Fruit fly (Drosophila melanogaster) whole organism, embryonic: ENCODE results near the gene Muc18B.

Experiments used
- Bgb ChIP-seq: fragments of 200-800 bp; sonication (Bioruptor generic); IDR thresholded peaks from 2 replicates; pipeline ENCODE4 v1.3.6; 2022; ENCODE audit warnings: missing biosample characterization, missing genetic modification characterization; ENCODE audit not compliant: partially characterized antibody
- CG12236 ChIP-seq: fragments of 200-800 bp; sonication (Bioruptor generic); optimal IDR thresholded peaks from 2 replicates; lab custom pipeline; 2016; ENCODE audit warnings: missing biosample characterization, missing genetic modification characterization
- CG13287 ChIP-seq: fragments of 200-800 bp; sonication (Bioruptor generic); IDR thresholded peaks from 2 replicates; pipeline ENCODE4 v1.3.6; 2022; ENCODE audit warnings: missing biosample characterization, missing genetic modification characterization; ENCODE audit not compliant: partially characterized antibody
- CG14014 ChIP-seq: fragments of 200-800 bp; sonication (Bioruptor generic); IDR thresholded peaks from 2 replicates; pipeline ENCODE4 v1.3.6; 2022; ENCODE audit warnings: missing biosample characterization, missing genetic modification characterization
- CG1603 ChIP-seq: fragments of 200-800 bp; sonication (Bioruptor generic); optimal IDR thresholded peaks from 2 replicates; lab custom pipeline; 2019; ENCODE audit warnings: missing biosample characterization, mild to moderate bottlenecking, missing genetic modification characterization, moderate library complexity
- CG17328 ChIP-seq: fragments of 200-800 bp; sonication (Bioruptor generic); IDR thresholded peaks from 2 replicates; pipeline ENCODE4 v1.3.6; 2022; ENCODE audit warnings: missing biosample characterization, missing genetic modification characterization
- CG18011 ChIP-seq: fragments of 200-800 bp; sonication (Bioruptor generic); optimal IDR thresholded peaks from 2 replicates; lab custom pipeline; 2017; ENCODE audit warnings: missing biosample characterization, missing genetic modification characterization, mild to moderate bottlenecking, moderate library complexity, missing genotype
- CG30020 ChIP-seq: fragments of 200-800 bp; optimal IDR thresholded peaks from 2 replicates; lab custom pipeline; 2019; ENCODE audit warnings: missing biosample characterization, mild to moderate bottlenecking, missing genetic modification characterization, moderate library complexity
- CG3163 ChIP-seq: fragments of 200-800 bp; sonication (Bioruptor generic); optimal IDR thresholded peaks from 3 replicates; lab custom pipeline; 2016; ENCODE audit warnings: missing biosample characterization, missing genetic modification characterization
- CG34224 ChIP-seq: fragments of 200-800 bp; sonication (Bioruptor generic); IDR thresholded peaks from 3 replicates; pipeline ENCODE4 v1.3.6; 2022; ENCODE audit warnings: missing biosample characterization, missing genetic modification characterization; ENCODE audit not compliant: partially characterized antibody
- CG34376 ChIP-seq: fragments of 200-800 bp; sonication (Bioruptor generic); optimal IDR thresholded peaks from 2 replicates; lab custom pipeline; 2018; ENCODE audit warnings: missing biosample characterization, mild to moderate bottlenecking, missing genetic modification characterization
- CG34422 ChIP-seq: fragments of 200-800 bp; sonication (Bioruptor generic); IDR thresholded peaks from 3 replicates; pipeline ENCODE4 v1.3.6; 2022; ENCODE audit warnings: missing biosample characterization, missing genetic modification characterization
- CG4360 ChIP-seq: fragments of 200-800 bp; sonication (Bioruptor generic); IDR thresholded peaks from 2 replicates; pipeline ENCODE4 v1.3.6; 2022; ENCODE audit warnings: missing biosample characterization, missing genetic modification characterization
- CG7745 ChIP-seq: fragments of 200-800 bp; sonication (Bioruptor generic); optimal IDR thresholded peaks from 2 replicates; lab custom pipeline; 2018; ENCODE audit warnings: missing biosample characterization, mild to moderate bottlenecking, missing genetic modification characterization, moderate library complexity
- CG7963 ChIP-seq: fragments of 200-800 bp; sonication (Bioruptor generic); IDR thresholded peaks from 3 replicates; pipeline ENCODE4 v1.3.6; 2022; ENCODE audit warnings: missing biosample characterization, missing genetic modification characterization; ENCODE audit not compliant: partially characterized antibody
- CG8924 ChIP-seq: fragments of 200-800 bp; optimal IDR thresholded peaks from 3 replicates; lab custom pipeline; 2019; ENCODE audit warnings: missing biosample characterization, mild to moderate bottlenecking, missing genetic modification characterization, moderate library complexity
- CG9797 ChIP-seq: fragments of 200-800 bp; sonication (Bioruptor generic); optimal IDR thresholded peaks from 3 replicates; lab custom pipeline; 2018; ENCODE audit warnings: missing biosample characterization, mild to moderate bottlenecking, missing genetic modification characterization
- CG9932 ChIP-seq: fragments of 200-800 bp; sonication (Bioruptor generic); IDR thresholded peaks from 2 replicates; pipeline ENCODE4 v1.3.6; 2022; ENCODE audit warnings: missing biosample characterization, missing genetic modification characterization
- CoRest ChIP-seq: fragments of 200-800 bp; sonication (Bioruptor generic); optimal IDR thresholded peaks from 3 replicates; lab custom pipeline; 2018; ENCODE audit warnings: missing biosample characterization, mild to moderate bottlenecking, missing genetic modification characterization, moderate library complexity
- Doc3 ChIP-seq: fragments of 200-800 bp; sonication (Bioruptor generic); IDR thresholded peaks from 3 replicates; pipeline ENCODE4 v1.3.6; 2022; ENCODE audit warnings: missing biosample characterization, missing genetic modification characterization; ENCODE audit not compliant: partially characterized antibody
- Dp ChIP-seq: fragments of 200-800 bp; sonication (Bioruptor generic); optimal IDR thresholded peaks from 2 replicates; lab custom pipeline; 2018; ENCODE audit warnings: missing biosample characterization, mild to moderate bottlenecking, missing genetic modification characterization, moderate library complexity
- Dref ChIP-seq: fragments of 200-800 bp; sonication (Bioruptor generic); IDR thresholded peaks from 2 replicates; pipeline ENCODE4 v1.3.6; 2022; ENCODE audit warnings: missing biosample characterization, missing genetic modification characterization
- HLH4C ChIP-seq: fragments of 200-800 bp; sonication (Bioruptor generic); IDR thresholded peaks from 3 replicates; pipeline ENCODE4 v1.3.6; 2022; ENCODE audit warnings: missing biosample characterization, missing genetic modification characterization; ENCODE audit not compliant: partially characterized antibody
- HmgZ ChIP-seq: fragments of 200-800 bp; sonication (Bioruptor generic); optimal IDR thresholded peaks from 2 replicates; lab custom pipeline; 2018; ENCODE audit warnings: missing biosample characterization, mild to moderate bottlenecking, missing genetic modification characterization
- MBD-R2 ChIP-seq: fragments of 200-800 bp; sonication (Bioruptor generic); IDR thresholded peaks from 2 replicates; pipeline ENCODE4 v1.3.6; 2022; ENCODE audit warnings: missing biosample characterization, missing genetic modification characterization
- MESR4 ChIP-seq: fragments of 200-800 bp; sonication (Bioruptor generic); optimal IDR thresholded peaks from 2 replicates; lab custom pipeline; 2018; ENCODE audit warnings: missing biosample characterization, mild to moderate bottlenecking, missing genetic modification characterization, moderate library complexity
- Myb ChIP-seq: fragments of 200-800 bp; sonication (Bioruptor generic); optimal IDR thresholded peaks from 2 replicates; lab custom pipeline; 2016; ENCODE audit warnings: missing biosample characterization, missing genetic modification characterization
- Opbp ChIP-seq: fragments of 200-800 bp; sonication (Bioruptor generic); IDR thresholded peaks from 3 replicates; pipeline ENCODE4 v1.3.6; 2022; ENCODE audit warnings: missing biosample characterization, missing genetic modification characterization; ENCODE audit not compliant: partially characterized antibody
- Rx ChIP-seq: fragments of 200-800 bp; sonication (Bioruptor generic); IDR thresholded peaks from 2 replicates; pipeline ENCODE4 v1.3.6; 2022; ENCODE audit warnings: missing biosample characterization, missing genetic modification characterization
- Sry-β ChIP-seq: fragments of 200-800 bp; sonication (Bioruptor generic); optimal IDR thresholded peaks from 2 replicates; lab custom pipeline; 2018; ENCODE audit warnings: missing biosample characterization, mild to moderate bottlenecking, missing genetic modification characterization, moderate library complexity
- Sry-δ ChIP-seq: fragments of 200-800 bp; sonication (Bioruptor generic); optimal IDR thresholded peaks from 2 replicates; lab custom pipeline; 2016; ENCODE audit warnings: missing biosample characterization, missing genetic modification characterization
- bbx ChIP-seq: fragments of 200-800 bp; sonication (Bioruptor generic); IDR thresholded peaks from 2 replicates; pipeline ENCODE4 v1.3.6; 2022; ENCODE audit warnings: missing biosample characterization, missing genetic modification characterization; ENCODE audit not compliant: partially characterized antibody
- chinmo ChIP-seq: fragments of 200-800 bp; sonication (Bioruptor generic); IDR thresholded peaks from 4 replicates; pipeline ENCODE4 v1.3.6; 2022; ENCODE audit warnings: missing biosample characterization, missing genetic modification characterization; ENCODE audit not compliant: partially characterized antibody
- grau ChIP-seq: fragments of 200-800 bp; optimal IDR thresholded peaks from 3 replicates; lab custom pipeline; 2019; ENCODE audit warnings: missing biosample characterization, mild to moderate bottlenecking, missing genetic modification characterization, moderate library complexity
- lbe ChIP-seq: fragments of 200-800 bp; sonication (Bioruptor generic); optimal IDR thresholded peaks from 2 replicates; lab custom pipeline; 2016; ENCODE audit warnings: missing biosample characterization, mild to moderate bottlenecking, missing genetic modification characterization
- mld ChIP-seq: fragments of 200-800 bp; sonication (Bioruptor generic); IDR thresholded peaks from 3 replicates; pipeline ENCODE4 v1.3.6; 2022; ENCODE audit warnings: missing biosample characterization, missing genetic modification characterization; ENCODE audit not compliant: partially characterized antibody
- nerfin-2 ChIP-seq: fragments of 200-800 bp; sonication (Bioruptor generic); IDR thresholded peaks from 2 replicates; pipeline ENCODE4 v1.3.6; 2022; ENCODE audit warnings: missing biosample characterization, missing genetic modification characterization; ENCODE audit not compliant: partially characterized antibody
- nmo ChIP-seq: fragments of 200-800 bp; sonication (Bioruptor generic); optimal IDR thresholded peaks from 2 replicates; lab custom pipeline; 2018; ENCODE audit warnings: missing biosample characterization, mild to moderate bottlenecking, missing genetic modification characterization, moderate library complexity
- onecut ChIP-seq: fragments of 200-800 bp; sonication (Bioruptor generic); IDR thresholded peaks from 2 replicates; pipeline ENCODE4 v1.3.6; 2022; ENCODE audit warnings: missing biosample characterization, missing genetic modification characterization
- phol ChIP-seq: fragments of 200-800 bp; sonication (Bioruptor generic); optimal IDR thresholded peaks from 3 replicates; lab custom pipeline; 2018; ENCODE audit warnings: missing biosample characterization, mild to moderate bottlenecking, missing genetic modification characterization, moderate library complexity
- pzg ChIP-seq: fragments of 200-800 bp; sonication (Bioruptor generic); optimal IDR thresholded peaks from 3 replicates; lab custom pipeline; 2018; ENCODE audit warnings: missing biosample characterization, mild to moderate bottlenecking, missing genetic modification characterization, moderate library complexity
- sd ChIP-seq: fragments of 200-800 bp; sonication (Bioruptor generic); optimal IDR thresholded peaks from 3 replicates; lab custom pipeline; 2018; ENCODE audit warnings: missing biosample characterization, mild to moderate bottlenecking, missing genetic modification characterization, moderate library complexity
- sens ChIP-seq: fragments of 200-800 bp; sonication (Bioruptor generic); peaks from one replicate; lab custom pipeline; 2016; ENCODE audit warnings: missing biosample characterization, missing genetic modification characterization
- stwl ChIP-seq: fragments of 200-800 bp; sonication (Bioruptor generic); optimal IDR thresholded peaks from 3 replicates; lab custom pipeline; 2018; ENCODE audit warnings: missing biosample characterization, mild to moderate bottlenecking, missing genetic modification characterization, moderate library complexity
- tna ChIP-seq: fragments of 200-800 bp; sonication (Bioruptor generic); IDR thresholded peaks from 2 replicates; pipeline ENCODE4 v1.3.6; 2022; ENCODE audit warnings: missing biosample characterization, missing genetic modification characterization; ENCODE audit not compliant: partially characterized antibody
- trem ChIP-seq: fragments of 200-800 bp; optimal IDR thresholded peaks from 3 replicates; lab custom pipeline; 2019; ENCODE audit warnings: missing biosample characterization, mild to moderate bottlenecking, missing genetic modification characterization, moderate library complexity
- tx ChIP-seq: fragments of 200-800 bp; sonication (Bioruptor generic); optimal IDR thresholded peaks from 2 replicates; lab custom pipeline; 2016; ENCODE audit warnings: missing biosample characterization, missing genetic modification characterization
- zen2 ChIP-seq: fragments of 200-800 bp; sonication (Bioruptor generic); IDR thresholded peaks from 3 replicates; pipeline ENCODE4 v1.3.6; 2022; ENCODE audit warnings: missing biosample characterization, missing genetic modification characterization; ENCODE audit not compliant: partially characterized antibody

The Muc18B gene

dm6 chrX:19193336-19193735 lies 22.0 kb upstream of the Muc18B start, which contains the start of the genes CG7914 and CG14194 (continued):
- TF ChIP-seq Bgb, result peak; percentile 87
- no peak for TF ChIP-seq CG7745 (tag; lab: Kevin White, UChicago)
- peak; percentile 74 for TF ChIP-seq MESR4 (GFP tag; lab: Kevin White, UChicago)
- TF ChIP-seq Dref (GFP tag; lab: Robert Waterston, UW), result peak; percentile 96
- TF ChIP-seq CG8924, result peak; percentile 1
- peak; percentile 45 for TF ChIP-seq HmgZ (tag; lab: Kevin White, UChicago)
- TF ChIP-seq Dp (GFP tag; lab: Kevin White, UChicago), result peak; percentile 47
- no peak for TF ChIP-seq tx (GFP tag; lab: Kevin White, UChicago)
- TF ChIP-seq CG18011 (GFP tag; lab: Kevin White, UChicago), result peak; percentile 46
- peak; percentile 75 for TF ChIP-seq zen2 (GFP tag; lab: Robert Waterston, UW)
- TF ChIP-seq HLH4C, result peak; percentile 96
- peak; percentile 16; the same call in 1 of the 3 replicates for TF ChIP-seq CG34422 (GFP tag; lab: Robert Waterston, UW)
- TF ChIP-seq CG12236, result no peak
- TF ChIP-seq sd (tag; lab: Kevin White, UChicago), result no peak
- TF ChIP-seq phol (tag; lab: Kevin White, UChicago), result peak; percentile 22
- no peak for TF ChIP-seq lbe (GFP tag; lab: Kevin White, UChicago)
- TF ChIP-seq CG3163, result no peak
- TF ChIP-seq Sry-β (GFP tag; lab: Kevin White, UChicago), result peak; percentile 92
- TF ChIP-seq chinmo, result peak; percentile 76; the same call in 2 of the 4 replicates
- TF ChIP-seq nerfin-2 (GFP tag; lab: Robert Waterston, UW), result peak; percentile 93
- TF ChIP-seq Myb (GFP tag; lab: Kevin White, UChicago), result no peak
- TF ChIP-seq MBD-R2 (GFP tag; lab: Robert Waterston, UW), result peak; percentile 92
- TF ChIP-seq CoRest (tag; lab: Kevin White, UChicago), result peak; percentile 14
- TF ChIP-seq sens (GFP tag; lab: Kevin White, UChicago), result peak; percentile 54
- TF ChIP-seq CG34376 (GFP tag; lab: Kevin White, UChicago), result peak; percentile 2
- TF ChIP-seq pzg (GFP tag; lab: Kevin White, UChicago), result peak; percentile 69
- peak; percentile 8 for TF ChIP-seq nmo (GFP tag; lab: Kevin White, UChicago)
- TF ChIP-seq CG9932 (GFP tag; lab: Robert Waterston, UW), result peak; percentile 15; the same call in 1 of the 2 replicates
- TF ChIP-seq trem (tag; lab: Kevin White, UChicago), result peak; percentile 55
- TF ChIP-seq CG7963, result peak; percentile 84
- TF ChIP-seq Rx, result no peak
- TF ChIP-seq Doc3 (GFP tag; lab: Robert Waterston, UW), result peak; percentile 63; the same call in 2 of the 3 replicates
- TF ChIP-seq CG34224 (GFP tag; lab: Robert Waterston, UW), result peak; percentile 71; the same call in 2 of the 3 replicates
- peak; percentile 80 for TF ChIP-seq mld (GFP tag; lab: Robert Waterston, UW)
- peak; percentile 60 for TF ChIP-seq CG1603 (tag; lab: Kevin White, UChicago)
- peak; percentile 15 for TF ChIP-seq CG9797 (GFP tag; lab: Kevin White, UChicago)
- TF ChIP-seq bbx, result peak; percentile 89
- peak; percentile 81 for TF ChIP-seq CG13287 (GFP tag; lab: Robert Waterston, UW)
- TF ChIP-seq Opbp, result peak; percentile 87
- TF ChIP-seq CG30020 (tag; lab: Kevin White, UChicago), result peak; percentile 17
- peak; percentile 65 for TF ChIP-seq Sry-δ (GFP tag; lab: Kevin White, UChicago)
- no peak for TF ChIP-seq CG4360 (GFP tag; lab: Robert Waterston, UW)
- peak; percentile 14 for TF ChIP-seq grau
- peak; percentile 94 for TF ChIP-seq tna (GFP tag; lab: Robert Waterston, UW)
- no peak for TF ChIP-seq CG17328 (GFP tag; lab: Robert Waterston, UW)
- peak; percentile 19; the same call in 1 of the 2 replicates for TF ChIP-seq onecut (GFP tag; lab: Robert Waterston, UW)
- TF ChIP-seq CG14014, result no peak
- TF ChIP-seq stwl (tag; lab: Kevin White, UChicago), result peak; percentile 56
